Worm (Caenorhabditis elegans) whole organism, L2 larva: ENCODE data around the gene K11H12.4.
A peak's percentile ranks its signal among the peaks of the same experiment; 100 is the strongest.

Experiments used
- C34F6.9 ChIP-seq: fragments of 150-350 bp; optimal IDR thresholded peaks from 2 replicates; lab custom pipeline; 2014; ENCODE audit warnings: missing biosample characterization, missing genetic modification characterization
- F13H6.1 ChIP-seq: sonication (generic microtip); optimal IDR thresholded peaks from 2 replicates; lab custom pipeline; 2016; ENCODE audit warnings: missing genetic modification characterization, missing compliant biosample characterization
- R02D3.7 ChIP-seq: fragments of 150-350 bp; optimal IDR thresholded peaks from 2 replicates; lab custom pipeline; 2014; ENCODE audit warnings: missing biosample characterization, missing genetic modification characterization
- Y55F3AM.14 ChIP-seq: fragments of 200-800 bp; sonication (Bioruptor generic); optimal IDR thresholded peaks from 2 replicates; lab custom pipeline; 2018; ENCODE audit warnings: mild to moderate bottlenecking, missing genetic modification characterization, missing compliant biosample characterization
- alr-1 ChIP-seq: fragments of 150-350 bp; optimal IDR thresholded peaks from 2 replicates; lab custom pipeline; 2014; ENCODE audit warnings: missing biosample characterization, missing genetic modification characterization
- ama-1 ChIP-seq: fragments of 150-350 bp; optimal IDR thresholded peaks from 2 replicates; lab custom pipeline; 2018; ENCODE audit warnings: inconsistent platforms
- blmp-1 ChIP-seq: sonication (generic microtip); optimal IDR thresholded peaks from 2 replicates; lab custom pipeline; 2017; ENCODE audit warnings: missing genetic modification characterization, mild to moderate bottlenecking, missing compliant biosample characterization, antibody characterized with exemption, moderate library complexity; ENCODE audit not compliant: insufficient read depth
- crh-2 ChIP-seq: sonication (generic microtip); optimal IDR thresholded peaks from 2 replicates; lab custom pipeline; 2017; ENCODE audit warnings: missing biosample characterization, missing genetic modification characterization
- dmd-4 ChIP-seq: sonication (generic microtip); optimal IDR thresholded peaks from 2 replicates; lab custom pipeline; 2017; ENCODE audit warnings: missing biosample characterization, missing genetic modification characterization
- egl-27 ChIP-seq: sonication (generic microtip); optimal IDR thresholded peaks from 3 replicates; lab custom pipeline; 2017; ENCODE audit warnings: missing biosample characterization, missing genetic modification reagents, missing genetic modification characterization
- elt-1 ChIP-seq: fragments of 150-350 bp; optimal IDR thresholded peaks from 2 replicates; lab custom pipeline; 2014; ENCODE audit warnings: missing biosample characterization, missing genetic modification characterization
- elt-3 ChIP-seq: sonication (generic microtip); optimal IDR thresholded peaks from 2 replicates; lab custom pipeline; 2017; ENCODE audit warnings: missing biosample characterization, missing genetic modification characterization
- fos-1 ChIP-seq: fragments of 150-350 bp; optimal IDR thresholded peaks from 2 replicates; lab custom pipeline; 2014; ENCODE audit warnings: missing biosample characterization, missing genetic modification characterization
- lin-11 ChIP-seq: fragments of 150-350 bp; sonication (generic microtip); optimal IDR thresholded peaks from 2 replicates; lab custom pipeline; 2014; ENCODE audit warnings: missing biosample characterization, missing genetic modification characterization, inconsistent platforms, mixed read lengths
- lsy-2 ChIP-seq, 2 experiments: fragments of 150-350 bp in 1 of 2; sonication (generic microtip) in 1 of 2; optimal IDR thresholded peaks; 2 replicates each; lab custom pipeline; 2014 to 2017; ENCODE audit warnings: missing biosample characterization in 2 of 2, missing genetic modification characterization in 2 of 2
- mbf-1 ChIP-seq: sonication (generic microtip); optimal IDR thresholded peaks from 2 replicates; lab custom pipeline; 2017; ENCODE audit warnings: missing biosample characterization, missing genetic modification characterization
- mdl-1 ChIP-seq, 2 experiments: fragments of 150-350 bp in 1 of 2; sonication (generic microtip) in 1 of 2; optimal IDR thresholded peaks; 2 replicates each; lab custom pipeline; 2017; ENCODE audit warnings: missing biosample characterization in 2 of 2, missing genetic modification characterization in 2 of 2
- nhr-10 ChIP-seq: sonication (generic microtip); optimal IDR thresholded peaks from 2 replicates; lab custom pipeline; 2017; ENCODE audit warnings: missing biosample characterization, missing genetic modification characterization
- nhr-11 ChIP-seq: fragments of 150-350 bp; optimal IDR thresholded peaks from 2 replicates; lab custom pipeline; 2014; ENCODE audit warnings: missing biosample characterization, missing genetic modification characterization
- nhr-129 ChIP-seq: fragments of 150-350 bp; optimal IDR thresholded peaks from 2 replicates; lab custom pipeline; 2014; ENCODE audit warnings: missing biosample characterization, missing genetic modification characterization
- nhr-21 ChIP-seq: fragments of 150-350 bp; optimal IDR thresholded peaks from 2 replicates; lab custom pipeline; 2014; ENCODE audit warnings: missing biosample characterization, missing genetic modification characterization
- nhr-23 ChIP-seq: fragments of 150-350 bp; optimal IDR thresholded peaks from 2 replicates; lab custom pipeline; 2014; ENCODE audit warnings: missing biosample characterization, missing genetic modification reagents, missing genetic modification characterization
- nhr-237 ChIP-seq: fragments of 150-350 bp; optimal IDR thresholded peaks from 2 replicates; lab custom pipeline; 2014; ENCODE audit warnings: missing biosample characterization, missing genetic modification characterization
- nhr-25 ChIP-seq: fragments of 150-350 bp; sonication (generic microtip); optimal IDR thresholded peaks from 3 replicates; lab custom pipeline; 2014; ENCODE audit warnings: missing biosample characterization, missing genetic modification characterization
- sem-4 ChIP-seq: fragments of 150-350 bp; optimal IDR thresholded peaks from 2 replicates; lab custom pipeline; 2014; ENCODE audit warnings: missing biosample characterization, missing genetic modification reagents, missing genetic modification characterization
- skn-1 ChIP-seq: sonication (generic microtip); optimal IDR thresholded peaks from 2 replicates; lab custom pipeline; 2017; ENCODE audit warnings: missing biosample characterization, missing genetic modification characterization
- sma-3 ChIP-seq: sonication (generic microtip); optimal IDR thresholded peaks from 2 replicates; lab custom pipeline; 2016; ENCODE audit warnings: missing genetic modification reagents, missing genetic modification characterization, missing compliant biosample characterization
- sma-9 ChIP-seq, 2 experiments: fragments of 150-350 bp in 1 of 2; sonication (generic microtip) in 1 of 2; optimal IDR thresholded peaks; 2 replicates each; lab custom pipeline; 2014 to 2016; ENCODE audit warnings: missing genetic modification characterization in 2 of 2, mild to moderate bottlenecking in 1 of 2, missing biosample characterization in 1 of 2, missing compliant biosample characterization in 1 of 2, missing genetic modification reagents in 1 of 2, moderate library complexity in 1 of 2
- snpc-4 ChIP-seq: fragments of 150-350 bp; optimal IDR thresholded peaks from 2 replicates; lab custom pipeline; 2014; ENCODE audit warnings: missing biosample characterization, missing genetic modification characterization
- unc-55 ChIP-seq: fragments of 150-350 bp; sonication (generic microtip); optimal IDR thresholded peaks from 3 replicates; lab custom pipeline; 2014; ENCODE audit warnings: missing biosample characterization, missing genetic modification reagents, missing genetic modification characterization
- zag-1 ChIP-seq: fragments of 150-350 bp; optimal IDR thresholded peaks from 2 replicates; lab custom pipeline; 2014; ENCODE audit warnings: missing biosample characterization, missing genetic modification characterization
- ztf-1 ChIP-seq: fragments of 200-800 bp; sonication (Bioruptor generic); conservative IDR thresholded peaks from 2 replicates; pipeline ENCODE4 v1.3.6; 2022; ENCODE audit warnings: missing genetic modification characterization, missing compliant biosample characterization
- ztf-11 ChIP-seq: sonication (generic microtip); optimal IDR thresholded peaks from 2 replicates; lab custom pipeline; 2017; ENCODE audit warnings: missing biosample characterization, missing genetic modification characterization
- ztf-4 ChIP-seq: fragments of 150-350 bp; optimal IDR thresholded peaks from 2 replicates; lab custom pipeline; 2014; ENCODE audit warnings: missing biosample characterization, missing genetic modification characterization

K11H12.4 gene

ce11 chrIV:675471-676159 is at the start of gene K11H12.4, which contains the start of gene K11H12.10:
Gene K11H12.4 (minus strand): TSS chrIV:675883.
Gene K11H12.10 (plus strand): TSS chrIV:676075.
- TF ChIP-seq elt-1 (tag; lab: Kevin White, UChicago) = no peak
- peak; percentile 81 for TF ChIP-seq fos-1 (tag; lab: Kevin White, UChicago)

DNA sequence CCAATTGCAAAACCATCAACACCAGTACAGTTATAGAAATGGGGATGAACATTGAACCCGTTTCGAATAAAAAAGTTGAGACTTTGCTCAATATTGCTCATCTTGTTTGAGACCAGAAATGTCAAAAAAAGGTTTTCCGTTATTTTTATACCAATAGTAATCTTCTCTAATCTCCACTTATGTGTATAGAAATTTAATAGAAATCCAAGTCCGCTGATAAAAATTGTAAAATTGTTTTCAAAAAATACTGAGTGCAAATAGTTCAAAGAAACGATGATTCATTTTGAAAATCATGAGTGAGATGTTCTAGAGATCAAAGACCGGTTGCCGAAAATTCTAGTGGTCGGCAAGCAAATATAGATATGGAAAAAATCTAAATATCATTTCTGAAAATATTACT is 43.7 kb upstream of the K11H12.4 start, which contains the start of gene Y55F3C.10:
TSS of gene Y55F3C.10 (minus strand) at position 101 of the 400 bp plus-strand sequence.
- no peak for TF ChIP-seq nhr-237 (tag; lab: Kevin White, UChicago)
- TF ChIP-seq skn-1 = no peak
- no peak for TF ChIP-seq lin-11 (tag; lab: Kevin White, UChicago)
- no peak for TF ChIP-seq R02D3.7 (tag; lab: Kevin White, UChicago)
- TF ChIP-seq blmp-1 (tag; lab: Kevin White, UChicago) = no peak
- TF ChIP-seq mdl-1 (tag; optimal IDR thresholded peaks at IDR 0.05; lab: Kevin White, UChicago) = no peak
- TF ChIP-seq F13H6.1 (tag; lab: Kevin White, UChicago) = no peak
- TF ChIP-seq mbf-1 (tag; lab: Kevin White, UChicago) = no peak
- no peak for TF ChIP-seq elt-3 (tag; lab: Kevin White, UChicago)
- no peak for TF ChIP-seq Y55F3AM.14 (GFP tag; lab: Kevin White, UChicago)
- no peak for TF ChIP-seq nhr-11
- TF ChIP-seq snpc-4 (tag; lab: Kevin White, UChicago) = no peak
- no peak for TF ChIP-seq ztf-4 (tag; lab: Kevin White, UChicago)
- TF ChIP-seq sem-4 = no peak
- no peak for TF ChIP-seq nhr-25 (tag; lab: Kevin White, UChicago)
- TF ChIP-seq C34F6.9 (tag; lab: Kevin White, UChicago) = no peak
- no peak for TF ChIP-seq unc-55
- TF ChIP-seq ztf-11 = no peak
- TF ChIP-seq nhr-129 (tag; lab: Kevin White, UChicago) = no peak

DNA sequence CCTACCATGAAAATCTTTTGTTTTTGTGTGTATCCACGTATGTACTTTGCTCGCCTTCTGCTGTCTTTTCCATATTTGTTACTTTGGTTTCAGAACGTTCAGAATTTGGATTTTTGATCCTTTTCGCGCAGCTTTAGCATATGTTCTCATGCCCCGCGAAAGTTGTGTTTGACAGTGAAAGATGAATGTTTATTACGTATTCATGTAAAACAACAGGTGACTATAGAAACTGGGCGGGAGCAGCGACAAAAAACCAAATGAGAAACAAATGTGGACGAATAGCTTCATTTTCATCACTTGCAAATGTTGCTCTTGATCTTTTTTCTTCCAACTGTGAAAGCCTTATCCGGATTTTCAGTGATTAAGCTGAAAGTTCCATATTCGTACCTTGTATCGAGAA is 40.6 kb upstream of the K11H12.4 start, which contains the start of gene clec-164:
TSS of gene clec-164 (plus strand) at position 301 of the 400 bp plus-strand sequence.
- no peak for TF ChIP-seq elt-3 (tag; lab: Kevin White, UChicago)
- TF ChIP-seq ztf-1 = no peak
- TF ChIP-seq fos-1 (tag; lab: Kevin White, UChicago) = no peak
- no peak for TF ChIP-seq egl-27 (tag; lab: Kevin White, UChicago)
- TF ChIP-seq crh-2 (tag; lab: Kevin White, UChicago) = no peak
- TF ChIP-seq zag-1 (tag; lab: Kevin White, UChicago) = no peak
- TF ChIP-seq sma-9 (GFP tag; optimal IDR thresholded peaks at IDR 0.05; lab: Kevin White, UChicago) = no peak
- no peak for TF ChIP-seq sma-9 (tag; optimal IDR thresholded peaks at IDR 0.05; lab: Kevin White, UChicago)
- TF ChIP-seq nhr-237 (tag; lab: Kevin White, UChicago) = no peak
- no peak for TF ChIP-seq nhr-21 (tag; lab: Kevin White, UChicago)
- no peak for TF ChIP-seq alr-1 (tag; lab: Kevin White, UChicago)
- TF ChIP-seq blmp-1 (tag; lab: Kevin White, UChicago) = no peak
- TF ChIP-seq elt-1 (tag; lab: Kevin White, UChicago) = no peak
- no peak for TF ChIP-seq ama-1
- no peak for TF ChIP-seq lin-11 (tag; lab: Kevin White, UChicago)
- no peak for TF ChIP-seq lsy-2 (tag; optimal IDR thresholded peaks at IDR 0.05; lab: Kevin White, UChicago)
- no peak for TF ChIP-seq dmd-4 (tag; lab: Kevin White, UChicago)
- no peak for TF ChIP-seq skn-1
- TF ChIP-seq nhr-10 (tag; lab: Kevin White, UChicago) = no peak
- TF ChIP-seq nhr-23 = no peak
- no peak for TF ChIP-seq Y55F3AM.14 (GFP tag; lab: Kevin White, UChicago)
- TF ChIP-seq, all 48 proteins: peak for 0

ce11 chrIV:715433-715832 is 39.8 kb upstream of the K11H12.4 start:
- no peak for TF ChIP-seq sma-3
